Worm (Caenorhabditis elegans) whole organism, young adult: Measurements from ENCODE around the gene ttll-15.
A peak's percentile ranks its signal among the peaks of the same experiment; 100 is the strongest.
"Not testable (repeated sequence)": the region's sequence is repeated elsewhere in the genome, so short reads cannot be mapped to it uniquely, and the experiment has no call there.

ENCODE experiments used
- T07F8.4 ChIP-seq: sonication (generic microtip); optimal IDR thresholded peaks from 2 replicates; lab custom pipeline; 2016; ENCODE audit warnings: mild to moderate bottlenecking, missing genetic modification characterization, moderate library complexity, missing compliant biosample characterization
- egl-18 ChIP-seq: fragments of 200-800 bp; sonication (Bioruptor generic); IDR thresholded peaks from 2 replicates; pipeline ENCODE4 v1.3.6; 2022; ENCODE audit warnings: missing genetic modification reagents, missing genetic modification characterization, missing compliant biosample characterization
- lin-40 ChIP-seq: sonication (generic microtip); optimal IDR thresholded peaks from 2 replicates; lab custom pipeline; 2016; ENCODE audit warnings: missing genetic modification characterization, mild to moderate bottlenecking, missing compliant biosample characterization, missing genotype, missing genetic modification reagents
- lsl-1 ChIP-seq: fragments of 200-800 bp; sonication (Bioruptor generic); optimal IDR thresholded peaks from 2 replicates; lab custom pipeline; 2018; ENCODE audit warnings: mild to moderate bottlenecking, missing genetic modification characterization, moderate library complexity, missing compliant biosample characterization
- nfya-1 ChIP-seq: sonication (generic microtip); optimal IDR thresholded peaks from 2 replicates; lab custom pipeline; 2017; ENCODE audit warnings: antibody characterized with exemption, missing compliant biosample characterization, missing genetic modification characterization, borderline replicate concordance; ENCODE audit not compliant: insufficient read depth

ce11 chrV:10341905-10342328 is 16.4 kb upstream of the ttll-15 start, which contains the start of gene K07C5.13:
- TF ChIP-seq lsl-1 (GFP tag; lab: Kevin White, UChicago) (peak; percentile 51), lin-40 (tag; lab: Kevin White, UChicago) (peak; percentile 93), egl-18 (GFP tag; lab: Robert Waterston, UW) (peak; percentile 82)
- TF ChIP-seq T07F8.4, nfya-1 (tag; lab: Kevin White, UChicago): not testable (repeated sequence)
